Fruit fly (Drosophila melanogaster) whole organism, embryonic: ENCODE results near the gene kis.

ENCODE experiments used
- Antp ChIP-seq: fragments of 200-800 bp; sonication (Bioruptor generic); optimal IDR thresholded peaks from 3 replicates; lab custom pipeline; 2016; ENCODE audit warnings: missing biosample characterization, missing genetic modification characterization
- Awh ChIP-seq: fragments of 200-800 bp; sonication (Bioruptor generic); IDR thresholded peaks from 2 replicates; pipeline ENCODE4, ENCODE4 v1.3.6; 2022; ENCODE audit warnings: missing biosample characterization, missing genetic modification characterization
- CG10274 ChIP-seq: fragments of 200-800 bp; sonication (Bioruptor generic); optimal IDR thresholded peaks from 3 replicates; lab custom pipeline; 2017; ENCODE audit warnings: missing biosample characterization, mild to moderate bottlenecking, missing genetic modification characterization
- CG10543 ChIP-seq: fragments of 200-800 bp; sonication (Bioruptor generic); optimal IDR thresholded peaks from 3 replicates; lab custom pipeline; 2017; ENCODE audit warnings: missing biosample characterization, mild to moderate bottlenecking, missing genetic modification characterization, moderate library complexity
- CG11247 ChIP-seq: fragments of 200-800 bp; sonication (Bioruptor generic); IDR thresholded peaks from 2 replicates; pipeline ENCODE4 v1.3.6; 2022; ENCODE audit warnings: missing biosample characterization, missing genetic modification characterization
- CG13123 ChIP-seq: fragments of 200-800 bp; sonication (Bioruptor generic); optimal IDR thresholded peaks from 2 replicates; lab custom pipeline; 2016; ENCODE audit warnings: missing biosample characterization, missing genetic modification characterization
- CG1529 ChIP-seq: fragments of 200-800 bp; sonication (Bioruptor generic); optimal IDR thresholded peaks from 3 replicates; lab custom pipeline; 2018; ENCODE audit warnings: missing biosample characterization, missing genetic modification characterization
- CG15479 ChIP-seq: fragments of 200-800 bp; sonication (Bioruptor generic); optimal IDR thresholded peaks from 3 replicates; lab custom pipeline; 2019; ENCODE audit warnings: missing biosample characterization, mild to moderate bottlenecking, missing genetic modification characterization, moderate library complexity
- CG16815 ChIP-seq: fragments of 200-800 bp; sonication (Bioruptor generic); optimal IDR thresholded peaks from 3 replicates; lab custom pipeline; 2017; ENCODE audit warnings: missing biosample characterization, mild to moderate bottlenecking, missing genetic modification characterization
- CG17385 ChIP-seq: fragments of 200-800 bp; sonication (Bioruptor generic); optimal IDR thresholded peaks from 3 replicates; lab custom pipeline; 2018; ENCODE audit warnings: missing biosample characterization, mild to moderate bottlenecking, missing genetic modification characterization
- CG17912 ChIP-seq: fragments of 200-800 bp; sonication (Bioruptor generic); optimal IDR thresholded peaks from 2 replicates; lab custom pipeline; 2018; ENCODE audit warnings: missing biosample characterization, mild to moderate bottlenecking, missing genetic modification characterization
- CG18011 ChIP-seq: fragments of 200-800 bp; sonication (Bioruptor generic); optimal IDR thresholded peaks from 2 replicates; lab custom pipeline; 2017; ENCODE audit warnings: missing biosample characterization, missing genetic modification characterization, mild to moderate bottlenecking, moderate library complexity, missing genotype
- CG2199 ChIP-seq: fragments of 200-800 bp; sonication (Bioruptor generic); IDR thresholded peaks from 3 replicates; pipeline ENCODE4 v1.3.6; 2022; ENCODE audit warnings: missing biosample characterization, missing genetic modification characterization
- CG3065 ChIP-seq: fragments of 200-800 bp; sonication (Bioruptor generic); optimal IDR thresholded peaks from 2 replicates; lab custom pipeline; 2016; ENCODE audit warnings: missing biosample characterization, missing genetic modification characterization
- CG42726 ChIP-seq: fragments of 200-800 bp; sonication (Bioruptor generic); IDR thresholded peaks from 2 replicates; pipeline ENCODE4 v1.3.6; 2022; ENCODE audit warnings: missing biosample characterization, missing genetic modification characterization; ENCODE audit not compliant: partially characterized antibody
- CG5180 ChIP-seq: fragments of 200-800 bp; sonication (Bioruptor generic); optimal IDR thresholded peaks from 3 replicates; lab custom pipeline; 2017; ENCODE audit warnings: missing biosample characterization, missing genetic modification characterization, mild to moderate bottlenecking, moderate library complexity, missing genetic modification reagents
- CG5953 ChIP-seq: fragments of 200-800 bp; sonication (Bioruptor generic); IDR thresholded peaks from 2 replicates; pipeline ENCODE4 v1.3.6; 2022; ENCODE audit warnings: missing biosample characterization, missing genetic modification characterization
- CG8388 ChIP-seq: fragments of 200-800 bp; sonication (Bioruptor generic); optimal IDR thresholded peaks from 2 replicates; lab custom pipeline; 2019; ENCODE audit warnings: missing biosample characterization, mild to moderate bottlenecking, missing genetic modification characterization, moderate library complexity
- CG9609 ChIP-seq: fragments of 200-800 bp; sonication (Bioruptor generic); optimal IDR thresholded peaks from 3 replicates; lab custom pipeline; 2016; ENCODE audit warnings: missing biosample characterization, missing genetic modification characterization
- Camta ChIP-seq: fragments of 200-800 bp; sonication (Bioruptor generic); optimal IDR thresholded peaks from 2 replicates; lab custom pipeline; 2016; ENCODE audit warnings: missing biosample characterization, missing genetic modification characterization
- Dip2 ChIP-seq: fragments of 200-800 bp; sonication (Bioruptor generic); IDR thresholded peaks from 2 replicates; pipeline ENCODE4 v1.3.6; 2022; ENCODE audit warnings: missing biosample characterization, missing genetic modification characterization
- Fer2 ChIP-seq: fragments of 200-800 bp; sonication (Bioruptor generic); optimal IDR thresholded peaks from 2 replicates; lab custom pipeline; 2018; ENCODE audit warnings: missing biosample characterization, mild to moderate bottlenecking, missing genetic modification characterization, moderate library complexity
- HLH3B ChIP-seq: fragments of 200-800 bp; sonication (Bioruptor generic); IDR thresholded peaks from 2 replicates; pipeline ENCODE4 v1.3.6; 2022; ENCODE audit warnings: missing biosample characterization, missing genetic modification characterization
- HmgD ChIP-seq: fragments of 200-800 bp; sonication (Bioruptor generic); optimal IDR thresholded peaks from 3 replicates; lab custom pipeline; 2016; ENCODE audit warnings: missing biosample characterization, missing genetic modification characterization
- Hmr ChIP-seq: fragments of 200-800 bp; sonication (Bioruptor generic); optimal IDR thresholded peaks from 3 replicates; lab custom pipeline; 2017; ENCODE audit warnings: mild to moderate bottlenecking, missing biosample characterization, missing genetic modification reagents, missing genetic modification characterization
- Lpt ChIP-seq: fragments of >200 bp; optimal IDR thresholded peaks from 2 replicates; lab custom pipeline; 2018; ENCODE audit warnings: missing biosample characterization, missing genetic modification characterization
- Nf-YB ChIP-seq: fragments of 200-800 bp; sonication (Bioruptor generic); optimal IDR thresholded peaks from 3 replicates; lab custom pipeline; 2019; ENCODE audit warnings: missing biosample characterization, mild to moderate bottlenecking, missing genetic modification characterization, moderate library complexity
- Optix ChIP-seq: fragments of 200-800 bp; sonication (Bioruptor generic); IDR thresholded peaks from 3 replicates; pipeline ENCODE4 v1.3.6; 2022; ENCODE audit warnings: missing biosample characterization, missing genetic modification characterization
- Six4 ChIP-seq: fragments of 200-800 bp; sonication (Bioruptor generic); optimal IDR thresholded peaks from 2 replicates; lab custom pipeline; 2016; ENCODE audit warnings: missing biosample characterization, missing genetic modification characterization
- abd-A ChIP-seq: fragments of 200-800 bp; sonication (Bioruptor generic); optimal IDR thresholded peaks from 3 replicates; lab custom pipeline; 2019; ENCODE audit warnings: missing biosample characterization, mild to moderate bottlenecking, missing genetic modification characterization, moderate library complexity
- ara ChIP-seq: fragments of 200-800 bp; sonication (Bioruptor generic); IDR thresholded peaks from 2 replicates; pipeline ENCODE4 v1.3.6; 2022; ENCODE audit warnings: missing biosample characterization, missing genetic modification characterization
- bbx ChIP-seq: fragments of 200-800 bp; sonication (Bioruptor generic); IDR thresholded peaks from 2 replicates; pipeline ENCODE4 v1.3.6; 2022; ENCODE audit warnings: missing biosample characterization, missing genetic modification characterization; ENCODE audit not compliant: partially characterized antibody
- caup ChIP-seq: fragments of 200-800 bp; sonication (Bioruptor generic); optimal IDR thresholded peaks from 3 replicates; lab custom pipeline; 2017; ENCODE audit warnings: missing biosample characterization, mild to moderate bottlenecking, missing genetic modification characterization, moderate library complexity; ENCODE audit not compliant: severe bottlenecking
- eve ChIP-seq, 2 experiments: fragments of >200 bp; optimal IDR thresholded peaks; 2 replicates each; lab custom pipeline; 2017; ENCODE audit warnings: missing biosample characterization in 2 of 2, missing genetic modification characterization in 2 of 2
- ewg ChIP-seq: fragments of 200-800 bp; sonication (Bioruptor generic); optimal IDR thresholded peaks from 3 replicates; lab custom pipeline; 2017; ENCODE audit warnings: mild to moderate bottlenecking, missing biosample characterization, missing genetic modification reagents, missing genetic modification characterization
- gem ChIP-seq: fragments of 200-800 bp; sonication (Bioruptor generic); optimal IDR thresholded peaks from 2 replicates; lab custom pipeline; 2019; ENCODE audit warnings: missing biosample characterization, mild to moderate bottlenecking, missing genetic modification characterization, moderate library complexity
- gfzf ChIP-seq: fragments of 200-800 bp; sonication (Bioruptor generic); optimal IDR thresholded peaks from 2 replicates; lab custom pipeline; 2016; ENCODE audit warnings: missing biosample characterization, mild to moderate bottlenecking, missing genetic modification characterization, moderate library complexity
- gro ChIP-seq: fragments of 200-800 bp; sonication (Bioruptor generic); optimal IDR thresholded peaks from 2 replicates; lab custom pipeline; 2016; ENCODE audit warnings: missing biosample characterization, missing genetic modification characterization
- kah ChIP-seq: fragments of 200-800 bp; sonication (Bioruptor generic); optimal IDR thresholded peaks from 2 replicates; lab custom pipeline; 2018; ENCODE audit warnings: missing biosample characterization, mild to moderate bottlenecking, missing genetic modification characterization
- knrl ChIP-seq: fragments of 200-800 bp; sonication (Bioruptor generic); IDR thresholded peaks from 3 replicates; pipeline ENCODE4 v1.3.6; 2022; ENCODE audit warnings: missing biosample characterization, missing genetic modification characterization; ENCODE audit not compliant: partially characterized antibody
- lola ChIP-seq, 3 experiments: fragments of >200 bp in 2 of 3; fragments of 200-800 bp in 1 of 3; sonication (Bioruptor generic) in 1 of 3; optimal IDR thresholded peaks; 2 replicates each; lab custom pipeline; 2017 to 2019; ENCODE audit warnings: missing biosample characterization in 3 of 3, missing genetic modification characterization in 3 of 3, mild to moderate bottlenecking in 1 of 3, moderate library complexity in 1 of 3
- pfk ChIP-seq: fragments of 200-800 bp; sonication (Bioruptor generic); optimal IDR thresholded peaks from 2 replicates; lab custom pipeline; 2018; ENCODE audit warnings: missing biosample characterization, mild to moderate bottlenecking, missing genetic modification characterization, moderate library complexity
- sr ChIP-seq: fragments of 200-800 bp; sonication (Bioruptor generic); IDR thresholded peaks from 3 replicates; pipeline ENCODE4 v1.3.6; 2022; ENCODE audit warnings: missing biosample characterization, missing genetic modification characterization
- tin ChIP-seq: fragments of 200-800 bp; sonication (Bioruptor generic); optimal IDR thresholded peaks from 3 replicates; lab custom pipeline; 2016; ENCODE audit warnings: missing biosample characterization, missing genetic modification characterization
- tna ChIP-seq: fragments of 200-800 bp; sonication (Bioruptor generic); IDR thresholded peaks from 2 replicates; pipeline ENCODE4 v1.3.6; 2022; ENCODE audit warnings: missing biosample characterization, missing genetic modification characterization; ENCODE audit not compliant: partially characterized antibody
- wek ChIP-seq: fragments of 200-800 bp; sonication (Bioruptor generic); optimal IDR thresholded peaks from 3 replicates; lab custom pipeline; 2018; ENCODE audit warnings: missing biosample characterization, mild to moderate bottlenecking, missing genetic modification characterization, moderate library complexity
- z ChIP-seq: fragments of 200-800 bp; sonication (Bioruptor generic); IDR thresholded peaks from 3 replicates; pipeline ENCODE4 v1.3.6; 2022; ENCODE audit warnings: missing biosample characterization, missing genetic modification characterization

The kis gene

DNA sequence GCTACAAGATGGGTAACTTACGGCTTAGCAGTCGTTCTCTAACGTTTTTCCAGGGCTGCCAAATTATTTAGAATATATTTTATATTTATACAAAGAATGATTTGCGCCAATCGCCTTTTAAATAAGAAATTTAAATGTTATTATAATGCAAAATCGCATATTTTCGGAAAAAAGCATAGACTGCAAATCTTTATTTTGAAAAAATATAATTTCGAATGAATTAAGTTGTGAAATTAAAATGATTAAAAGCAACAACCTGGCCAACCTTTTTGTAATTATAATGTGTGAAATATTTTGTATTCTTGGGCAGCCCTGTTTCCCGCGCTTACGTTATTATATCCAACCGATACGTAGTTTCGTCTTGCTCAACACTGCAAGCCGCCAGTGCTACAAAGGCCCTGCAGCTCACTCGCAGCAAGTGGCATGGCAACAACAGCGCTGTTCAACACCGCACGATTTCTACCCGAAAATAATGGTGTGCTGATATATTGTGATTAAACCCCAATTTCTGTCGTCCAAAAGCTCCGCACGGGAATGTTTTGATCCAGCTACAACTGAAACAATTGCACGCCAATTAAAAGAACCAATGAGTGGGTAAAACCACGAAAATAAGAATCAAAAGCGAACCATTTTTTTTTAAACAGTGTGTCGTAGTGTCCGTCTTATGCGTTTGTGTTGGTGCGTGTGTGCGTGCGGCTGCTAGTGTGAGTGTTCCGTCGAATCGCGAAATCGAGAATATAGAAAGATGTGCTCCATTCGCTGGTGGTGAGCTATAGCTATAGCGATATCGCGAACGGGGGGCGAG is 47.1 kb upstream of the kis start, which contains the start of gene Pi3K21B (continued):
- peak; percentile 91 for TF ChIP-seq gro
- TF ChIP-seq sr (GFP tag; lab: Robert Waterston, UW) = peak; percentile 52; the same call in 1 of the 3 replicates
- peak; percentile 69 for TF ChIP-seq CG5180 (GFP tag; lab: Kevin White, UChicago)
- TF ChIP-seq Six4 (GFP tag; lab: Kevin White, UChicago) = peak; percentile 84
- peak; percentile 94 for TF ChIP-seq tin (GFP tag; lab: Kevin White, UChicago)
- peak; percentile 59; the same call in 1 of the 3 replicates for TF ChIP-seq Optix (GFP tag; lab: Robert Waterston, UW)
- peak; percentile 31 for TF ChIP-seq gfzf
- peak; percentile 57 for TF ChIP-seq wek (GFP tag; lab: Kevin White, UChicago)
- peak; percentile 88 for TF ChIP-seq Fer2 (tag; lab: Kevin White, UChicago)
- no peak for TF ChIP-seq tna (GFP tag; lab: Robert Waterston, UW)
- peak; percentile 68 for TF ChIP-seq Nf-YB
- peak; percentile 53 for TF ChIP-seq abd-A (tag; lab: Kevin White, UChicago)
- peak; percentile 91 for TF ChIP-seq caup
- peak; percentile 87 for TF ChIP-seq HmgD
- TF ChIP-seq CG17912 = peak; percentile 78
- TF ChIP-seq gem (tag; lab: Kevin White, UChicago) = peak; percentile 95
- no peak for TF ChIP-seq CG2199
- no peak for TF ChIP-seq Dip2 (GFP tag; lab: Robert Waterston, UW)
- TF ChIP-seq CG17385 (GFP tag; lab: Kevin White, UChicago) = peak; percentile 83
- peak; percentile 80 for TF ChIP-seq CG13123
- TF ChIP-seq pfk (GFP tag; lab: Kevin White, UChicago) = peak; percentile 55
- TF ChIP-seq CG10274 = peak; percentile 50
- TF ChIP-seq HLH3B (GFP tag; lab: Robert Waterston, UW) = peak; percentile 69
- no peak for TF ChIP-seq CG15479 (GFP tag; lab: Kevin White, UChicago)
- 0 out of 2 replicates have a peak, but pooled peaks have one; percentile 39 for TF ChIP-seq CG42726
- TF ChIP-seq CG1529 = peak; percentile 76
- TF ChIP-seq Lpt (GFP tag; lab: Kevin White, UChicago) = no peak
- peak in 1 of 3 experiments; percentile 90 for TF ChIP-seq lola (GFP tag; optimal IDR thresholded peaks at IDR 0.05; lab: Kevin White, UChicago)
- TF ChIP-seq z (GFP tag; lab: Robert Waterston, UW) = no peak
- TF ChIP-seq CG9609 (GFP tag; lab: Kevin White, UChicago) = peak; percentile 92
- peak; percentile 70 for TF ChIP-seq CG3065
- peak; percentile 82 for TF ChIP-seq ara (GFP tag; lab: Robert Waterston, UW)
- TF ChIP-seq kah = peak; percentile 89
- TF ChIP-seq CG8388 (GFP tag; lab: Kevin White, UChicago) = peak; percentile 80
- peak; percentile 89 for TF ChIP-seq CG16815 (GFP tag; lab: Kevin White, UChicago)
- TF ChIP-seq Awh (GFP tag; lab: Robert Waterston, UW) = 0 out of 2 replicates have a peak, but pooled peaks have one; percentile 51
- TF ChIP-seq ewg = peak; percentile 74
- peak; percentile 92 for TF ChIP-seq CG11247 (GFP tag; lab: Robert Waterston, UW)
- peak; percentile 80 for TF ChIP-seq CG18011
- peak; percentile 93 for TF ChIP-seq Hmr
- TF ChIP-seq knrl (GFP tag; lab: Robert Waterston, UW) = 0 out of 3 replicates have a peak, but pooled peaks have one; percentile 10
- peak; percentile 90 for TF ChIP-seq Camta (GFP tag; lab: Kevin White, UChicago)
- no peak for TF ChIP-seq eve (GFP tag; optimal IDR thresholded peaks at IDR 0.05; lab: Kevin White, UChicago)
- peak; percentile 54 for TF ChIP-seq bbx
- TF ChIP-seq CG5953 (GFP tag; lab: Robert Waterston, UW) = peak; percentile 82
- TF ChIP-seq CG10543 = peak; percentile 92
- peak; percentile 97 for TF ChIP-seq Antp (GFP tag; lab: Kevin White, UChicago)
